Worm (Caenorhabditis elegans): ENCODE data around the gene eif-3.D.
A peak's percentile ranks its signal among the peaks of the same experiment; 100 is the strongest.
"Not testable (repeated sequence)": the region's sequence is repeated elsewhere in the genome, so short reads cannot be mapped to it uniquely, and the experiment has no call there.

eif-3.D gene

DNA sequence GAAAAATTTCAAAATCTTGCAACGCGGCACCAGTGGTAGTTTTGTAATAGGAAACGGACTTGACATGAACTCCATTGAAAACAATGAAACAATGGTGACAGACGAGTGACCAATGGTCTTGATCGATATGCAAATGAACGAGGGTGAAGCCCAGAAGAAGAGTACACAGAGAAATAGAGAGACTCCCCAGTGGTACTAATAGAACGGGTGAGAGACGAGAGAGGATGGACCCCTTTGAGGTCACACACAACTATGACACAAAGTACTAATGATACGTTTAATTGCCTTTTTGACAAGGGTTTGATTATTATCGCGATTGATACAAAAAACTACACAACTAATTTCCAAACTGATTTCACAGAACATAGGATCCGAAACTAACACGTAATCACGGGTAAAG is 38.7 kb upstream of the eif-3.D start, which contains the start of gene F59B2.8:
Gene F59B2.8 (minus strand): TSS at position 151 of the 400 bp plus-strand sequence.
- TF ChIP-seq flh-1 (GFP tag; optimal IDR thresholded peaks at IDR 0.05) (no peak), ceh-83 (GFP tag; optimal IDR thresholded peaks at IDR 0.05) (no peak), nhr-12 (tag; optimal IDR thresholded peaks at IDR 0.05) (no peak), hlh-1 (tag; optimal IDR thresholded peaks at IDR 0.05) (peak; percentile 15), unc-120 (tag; optimal IDR thresholded peaks at IDR 0.05; ENCODE audit: poor library complexity, severe bottlenecking) (peak; percentile 20), unc-62 (GFP tag; optimal IDR thresholded peaks at IDR 0.05) (peak; percentile 62), nhr-28 (tag; optimal IDR thresholded peaks at IDR 0.05) (no peak), mls-2 (tag; optimal IDR thresholded peaks at IDR 0.05) (peak; percentile 22), ces-1 (GFP tag; optimal IDR thresholded peaks at IDR 0.05) (peak; percentile 25)

DNA sequence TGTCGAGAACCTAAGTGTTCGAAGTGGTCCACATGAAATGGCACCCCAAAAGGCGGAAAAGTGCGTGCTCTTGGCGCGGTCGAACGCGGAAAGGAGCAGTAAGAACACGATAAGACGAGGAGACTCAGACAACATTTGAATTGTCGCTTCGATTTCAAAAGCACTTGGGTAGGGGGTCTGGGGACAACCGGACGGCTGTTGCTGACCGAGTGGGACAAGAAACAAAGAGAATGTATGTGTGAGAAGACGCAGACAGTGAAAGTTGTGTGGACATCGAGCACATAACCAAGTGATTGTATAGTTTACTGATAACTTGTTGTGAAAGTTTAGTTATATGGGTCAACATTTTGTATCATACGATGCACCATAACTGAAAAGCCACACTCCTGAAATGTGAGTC is 35.8 kb upstream of the eif-3.D start:
- TF ChIP-seq unc-120 (tag; optimal IDR thresholded peaks at IDR 0.05; ENCODE audit: poor library complexity, severe bottlenecking) (peak; percentile 67), hlh-1 (tag; optimal IDR thresholded peaks at IDR 0.05) (peak; percentile 87), drap-1 (GFP tag; optimal IDR thresholded peaks at IDR 0.05) (peak; percentile 59), unc-62 (GFP tag; optimal IDR thresholded peaks at IDR 0.05) (peak; percentile 69), nhr-12 (tag; optimal IDR thresholded peaks at IDR 0.05) (peak; percentile 57), ces-1 (GFP tag; optimal IDR thresholded peaks at IDR 0.05) (no peak), cnd-1 (tag; optimal IDR thresholded peaks at IDR 0.05) (peak; percentile 24), pha-4 (tag; optimal IDR thresholded peaks at IDR 0.05) (peak; percentile 22), nhr-76 (tag; optimal IDR thresholded peaks at IDR 0.05) (no peak), zip-8 (tag; optimal IDR thresholded peaks at IDR 0.05) (no peak), sptf-1 (tag; optimal IDR thresholded peaks at IDR 0.05) (peak; percentile 10)

DNA sequence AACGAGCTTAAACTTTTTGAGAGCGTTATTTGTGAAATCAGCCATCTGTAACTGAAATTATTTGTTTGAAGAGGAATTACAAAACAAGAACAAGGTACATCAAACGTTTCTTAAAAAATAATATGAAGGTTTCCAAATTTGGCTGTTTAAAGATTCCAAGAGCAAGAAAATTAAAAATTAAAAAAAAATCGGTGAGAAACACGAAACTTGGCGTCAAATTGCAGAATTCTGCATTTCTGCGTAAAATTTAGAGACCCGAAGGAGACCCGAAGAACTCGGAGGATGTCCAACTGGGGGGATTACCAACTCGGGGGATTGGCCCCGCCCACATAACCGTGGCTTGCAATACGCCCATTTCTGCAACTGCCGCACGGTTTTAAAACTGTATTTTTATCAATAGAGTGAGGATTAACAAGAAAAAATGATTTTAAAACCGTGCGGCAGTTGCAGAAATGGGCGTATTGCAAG is 34.6 kb upstream of the eif-3.D start, which contains the start of gene rab-6.1:
Gene rab-6.1 (minus strand): TSS at position 51 of the 468 bp plus-strand sequence.
- not testable (repeated sequence) for TF ChIP-seq hlh-1 (tag; optimal IDR thresholded peaks at IDR 0.05); tbx-8 (GFP tag; optimal IDR thresholded peaks at IDR 0.05); lsy-2 (tag; optimal IDR thresholded peaks at IDR 0.05)

DNA sequence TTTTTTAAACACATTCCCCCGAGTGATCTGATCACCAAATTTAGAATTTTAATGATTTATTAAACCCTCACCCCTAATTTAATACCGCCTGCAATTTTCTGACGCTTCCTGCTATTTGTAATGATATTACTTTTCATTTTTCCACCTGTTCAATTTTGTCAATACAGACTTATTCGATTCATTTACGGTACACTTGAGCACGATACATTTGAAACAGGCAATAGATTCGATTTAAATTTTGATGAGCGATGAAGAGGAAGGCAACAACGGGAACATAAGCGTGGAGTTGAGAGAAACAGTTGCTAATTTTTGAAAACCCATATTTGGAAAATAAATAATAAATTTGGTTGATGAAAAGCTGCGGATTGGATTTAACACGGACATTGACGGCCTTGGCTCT is 33.3 kb upstream of the eif-3.D start:
- TF ChIP-seq lsy-2 (tag; optimal IDR thresholded peaks at IDR 0.05) (no peak), mep-1 (tag; optimal IDR thresholded peaks at IDR 0.05) (no peak), mls-2 (tag; optimal IDR thresholded peaks at IDR 0.05) (no peak)

DNA sequence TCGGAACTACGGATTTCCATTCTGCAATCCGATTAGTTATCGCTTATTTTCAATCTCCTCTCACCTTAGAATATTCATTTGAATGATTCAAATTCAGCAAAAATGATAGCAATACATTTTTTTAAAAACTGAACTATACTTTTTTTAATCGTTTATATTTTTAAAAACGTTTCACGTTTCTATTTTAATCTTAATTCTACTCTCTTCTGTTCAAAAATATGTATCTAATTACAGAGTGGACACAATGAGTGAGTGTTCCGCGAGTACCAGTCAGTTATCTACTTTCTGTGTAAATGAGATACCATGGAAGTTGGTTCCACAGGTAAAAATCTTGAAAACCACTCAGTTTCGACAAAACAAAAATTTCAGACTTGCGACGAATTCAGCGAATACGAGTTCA is 31.2 kb upstream of the eif-3.D start, which contains the start of the genes F59B2.15 and zif-1:
Gene F59B2.15 (minus strand): TSS at position 101 of the 400 bp plus-strand sequence.
Gene zif-1 (plus strand): TSS at position 235 of the 400 bp plus-strand sequence.
- TF ChIP-seq lin-32 (GFP tag; optimal IDR thresholded peaks at IDR 0.05): no peak
- no peak for TF ChIP-seq blmp-1 (tag; optimal IDR thresholded peaks at IDR 0.05)
- TF ChIP-seq cnd-1 (tag; optimal IDR thresholded peaks at IDR 0.05): no peak

DNA sequence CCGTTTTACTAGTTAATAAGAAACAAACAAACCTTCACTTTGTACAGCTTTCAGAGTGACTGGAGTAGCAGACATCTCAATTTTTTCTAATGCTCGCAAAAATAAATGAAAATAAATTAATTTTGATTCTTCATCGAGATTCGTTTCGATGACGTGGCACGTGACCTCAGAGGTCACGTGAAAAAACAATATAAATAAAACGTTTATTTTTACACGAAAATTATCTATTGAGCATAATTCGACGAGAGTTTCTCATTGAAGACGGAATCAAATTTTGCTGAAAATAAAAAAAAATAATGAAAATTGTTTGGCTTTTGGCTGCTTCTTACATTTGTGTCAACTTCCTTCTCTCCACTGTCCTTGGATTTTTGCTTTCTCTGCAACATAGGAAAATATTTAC is 30.5 kb upstream of the eif-3.D start, which contains the start of gene rpn-6.2:
Gene rpn-6.2 (minus strand): TSS at position 101 of the 400 bp plus-strand sequence.
- TF ChIP-seq ceh-43 (GFP tag; optimal IDR thresholded peaks at IDR 0.05): no peak
- no peak for TF ChIP-seq zip-8 (tag; optimal IDR thresholded peaks at IDR 0.05)
- TF ChIP-seq lin-32 (GFP tag; optimal IDR thresholded peaks at IDR 0.05): no peak
- TF ChIP-seq nhr-76 (tag; optimal IDR thresholded peaks at IDR 0.05): no peak

DNA sequence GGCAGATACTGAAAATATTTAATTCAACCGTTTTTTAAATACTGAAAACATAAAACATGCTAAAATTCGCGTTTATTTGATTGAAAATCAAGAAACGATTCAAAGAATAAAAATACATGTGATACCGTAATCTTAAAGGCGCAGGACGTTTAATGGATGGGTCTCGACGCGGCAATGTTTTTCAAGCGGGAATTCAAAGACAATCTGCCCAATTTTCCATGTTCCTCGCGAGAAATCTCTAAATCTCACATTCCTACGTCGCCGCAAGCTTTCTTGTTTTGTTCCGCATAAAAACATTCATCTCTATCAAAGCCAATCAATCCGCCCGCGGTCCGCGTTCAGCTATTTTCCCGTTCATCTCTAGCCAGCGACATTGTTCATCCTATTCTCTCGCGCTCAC is 30.1 kb upstream of the eif-3.D start:
- TF ChIP-seq drap-1 (GFP tag; optimal IDR thresholded peaks at IDR 0.05) (no peak), sem-2 (GFP tag; optimal IDR thresholded peaks at IDR 0.05) (no peak), lsy-2 (tag; optimal IDR thresholded peaks at IDR 0.05) (no peak), sptf-1 (tag; optimal IDR thresholded peaks at IDR 0.05) (no peak), nhr-76 (tag; optimal IDR thresholded peaks at IDR 0.05) (no peak), ceh-83 (GFP tag; optimal IDR thresholded peaks at IDR 0.05) (no peak), mab-5 (tag; optimal IDR thresholded peaks at IDR 0.05) (no peak), elt-3 (tag; optimal IDR thresholded peaks at IDR 0.05) (no peak), mep-1 (tag; optimal IDR thresholded peaks at IDR 0.05) (no peak), flh-1 (GFP tag; optimal IDR thresholded peaks at IDR 0.05) (no peak), zip-8 (tag; optimal IDR thresholded peaks at IDR 0.05) (no peak), unc-120 (tag; optimal IDR thresholded peaks at IDR 0.05; ENCODE audit: poor library complexity, severe bottlenecking) (no peak), cnd-1 (tag; optimal IDR thresholded peaks at IDR 0.05) (no peak), elt-1 (tag; optimal IDR thresholded peaks at IDR 0.05; ENCODE audit: borderline replicate concordance, insufficient read depth) (no peak), nhr-2 (tag; optimal IDR thresholded peaks at IDR 0.05) (no peak), pha-4 (tag; optimal IDR thresholded peaks at IDR 0.05) (no peak), unc-62 (GFP tag; optimal IDR thresholded peaks at IDR 0.05) (no peak), bed-3 (GFP tag; optimal IDR thresholded peaks at IDR 0.05) (no peak)
